4 worm cellular contexts compared by ENCODE assay signal in genomic region chrII:10885868-10886514, ce11.
TF ChIP-seq lines count a peak whose summit lies in the region.

Gene F44F4.3 (minus strand): TSS chrII:10885918.

TF ChIP-seq in whole organism, L1 larva, 84 proteins besides CTCF, POLR2A, EP300 and RAD21:
- TF ChIP-seq blmp-1 (tag; optimal IDR thresholded peaks at IDR 0.05; lab: Kevin White, UChicago) (peak; percentile 12), ceh-82 (tag; optimal IDR thresholded peaks at IDR 0.05; lab: Kevin White, UChicago) (no peak), ets-5 (GFP tag; IDR thresholded peaks at IDR 0.05; lab: Robert Waterston, UW) (no peak), nhr-85 (tag; lab: Kevin White, UChicago) (peak; percentile 53)

TF ChIP-seq in whole organism, L2 larva, 48 proteins besides CTCF, POLR2A, EP300 and RAD21:
- TF ChIP-seq fos-1 (tag; optimal IDR thresholded peaks at IDR 0.05; lab: Kevin White, UChicago) (no peak), nhr-25 (tag; optimal IDR thresholded peaks at IDR 0.05; lab: Kevin White, UChicago) (peak; percentile 49)

TF ChIP-seq in whole organism, L3 larva, 47 proteins besides CTCF, POLR2A, EP300 and RAD21:
- TF ChIP-seq mml-1 (tag; optimal IDR thresholded peaks at IDR 0.05; lab: Kevin White, UChicago) (no peak), ztf-11 (tag; optimal IDR thresholded peaks at IDR 0.05; lab: Kevin White, UChicago) (no peak), skn-1 (tag; optimal IDR thresholded peaks at IDR 0.05; lab: Kevin White, UChicago) (no peak), ama-1 (optimal IDR thresholded peaks at IDR 0.05; lab: Kevin White, UChicago) (no peak), tbx-2 (tag; optimal IDR thresholded peaks at IDR 0.05; lab: Kevin White, UChicago) (no peak), nhr-76 (tag; optimal IDR thresholded peaks at IDR 0.05; lab: Kevin White, UChicago) (no peak), nhr-237 (tag; optimal IDR thresholded peaks at IDR 0.05; lab: Kevin White, UChicago) (no peak), nhr-23 (tag; optimal IDR thresholded peaks at IDR 0.05; lab: Kevin White, UChicago) (peak; percentile 68)
TF ChIP-seq in whole organism, L3 larva: peak in this region for 1.

TF ChIP-seq in whole organism, L4 larva, 104 proteins besides CTCF, POLR2A, EP300 and RAD21:
- TF ChIP-seq hlh-30 (tag; optimal IDR thresholded peaks at IDR 0.05; lab: Kevin White, UChicago; ENCODE audit: insufficient read depth) (peak; percentile 14), nhr-11 (tag; optimal IDR thresholded peaks at IDR 0.05; lab: Kevin White, UChicago) (no peak), dve-1 (tag; optimal IDR thresholded peaks at IDR 0.05; lab: Kevin White, UChicago; ENCODE audit: insufficient read depth) (no peak), lin-38 (GFP tag; IDR thresholded peaks at IDR 0.05; lab: Robert Waterston, UW) (no peak), nhr-28 (tag; optimal IDR thresholded peaks at IDR 0.05; lab: Kevin White, UChicago) (peak; percentile 3), ztf-7 (tag; optimal IDR thresholded peaks at IDR 0.05; lab: Kevin White, UChicago) (no peak), aha-1 (tag; lab: Kevin White, UChicago) (peak; percentile 52)

Comparison
In these comparisons a context has a peak if more than half of its experiments do, and no peak if none do; other contexts are left out.
1. Of the 29 proteins assayed by ChIP-seq in both whole organism, L4 larva and whole organism, L1 larva: peak only in whole organism, L4 larva: aha-1 and nhr-28; only in whole organism, L1 larva: none; in both: none; in neither: 27.